Fruit fly (Drosophila melanogaster) whole organism, embryonic: ENCODE results near the gene asl.
A peak's percentile ranks its signal among the peaks of the same experiment; 100 is the strongest.

Experiments
- Ada2b ChIP-seq: fragments of 200-800 bp; sonication (Bioruptor generic); IDR thresholded peaks from 2 replicates; pipeline ENCODE4 v1.3.6; 2022; ENCODE audit warnings: missing biosample characterization, missing genetic modification characterization
- BEAF-32 ChIP-seq: fragments of 200-800 bp; sonication (Bioruptor generic); optimal IDR thresholded peaks from 3 replicates; lab custom pipeline; 2017; ENCODE audit warnings: missing biosample characterization, missing genetic modification characterization, mild to moderate bottlenecking, moderate library complexity, missing genetic modification reagents
- CG10147 ChIP-seq: fragments of 200-800 bp; sonication (Bioruptor generic); optimal IDR thresholded peaks from 2 replicates; lab custom pipeline; 2019; ENCODE audit warnings: missing biosample characterization, mild to moderate bottlenecking, missing genetic modification characterization, moderate library complexity
- CG10267 ChIP-seq: fragments of 200-800 bp; sonication (Bioruptor generic); optimal IDR thresholded peaks from 2 replicates; lab custom pipeline; 2018; ENCODE audit warnings: missing biosample characterization, mild to moderate bottlenecking, missing genetic modification characterization, moderate library complexity
- CG10321 ChIP-seq: fragments of 200-800 bp; sonication (Bioruptor generic); IDR thresholded peaks from 2 replicates; pipeline ENCODE4 v1.3.6; 2022; ENCODE audit warnings: missing biosample characterization, missing genetic modification characterization
- CG10431 ChIP-seq: fragments of 200-800 bp; sonication (Bioruptor generic); optimal IDR thresholded peaks from 3 replicates; lab custom pipeline; 2018; ENCODE audit warnings: missing biosample characterization, mild to moderate bottlenecking, missing genetic modification characterization
- CG10565 ChIP-seq: fragments of 200-800 bp; sonication (Bioruptor generic); optimal IDR thresholded peaks from 3 replicates; lab custom pipeline; 2016; ENCODE audit warnings: missing biosample characterization, mild to moderate bottlenecking, missing genetic modification characterization
- CG11093 ChIP-seq: fragments of 200-800 bp; sonication (Bioruptor generic); IDR thresholded peaks from 3 replicates; pipeline ENCODE4 v1.3.6; 2022; ENCODE audit warnings: missing biosample characterization, missing genetic modification characterization
- CG12659 ChIP-seq: fragments of 200-800 bp; sonication (Bioruptor generic); optimal IDR thresholded peaks from 3 replicates; lab custom pipeline; 2017; ENCODE audit warnings: mild to moderate bottlenecking, missing biosample characterization, missing genetic modification reagents, missing genetic modification characterization
- CG13123 ChIP-seq: fragments of 200-800 bp; sonication (Bioruptor generic); optimal IDR thresholded peaks from 2 replicates; lab custom pipeline; 2016; ENCODE audit warnings: missing biosample characterization, missing genetic modification characterization
- CG14965 ChIP-seq: fragments of 200-800 bp; sonication (Bioruptor generic); optimal IDR thresholded peaks from 2 replicates; lab custom pipeline; 2016; ENCODE audit warnings: missing biosample characterization, missing genetic modification characterization, borderline replicate concordance
- CG1602 ChIP-seq: fragments of 200-800 bp; sonication (Bioruptor generic); optimal IDR thresholded peaks from 3 replicates; lab custom pipeline; 2016; ENCODE audit warnings: missing biosample characterization, missing genetic modification characterization
- CG18599 ChIP-seq: fragments of 200-800 bp; sonication (Bioruptor generic); optimal IDR thresholded peaks from 3 replicates; lab custom pipeline; 2017; ENCODE audit warnings: missing biosample characterization, missing genetic modification characterization, mild to moderate bottlenecking, moderate library complexity, missing genetic modification reagents
- CG2202 ChIP-seq: fragments of 200-800 bp; sonication (Bioruptor generic); optimal IDR thresholded peaks from 2 replicates; lab custom pipeline; 2018; ENCODE audit warnings: missing biosample characterization, mild to moderate bottlenecking, missing genetic modification characterization
- CG31365 ChIP-seq: fragments of 200-800 bp; sonication (Bioruptor generic); optimal IDR thresholded peaks from 2 replicates; lab custom pipeline; 2018; ENCODE audit warnings: missing biosample characterization, mild to moderate bottlenecking, missing genetic modification characterization
- CG3847 ChIP-seq: fragments of 200-800 bp; sonication (Bioruptor generic); IDR thresholded peaks from 2 replicates; pipeline ENCODE4 v1.3.6; 2022; ENCODE audit warnings: missing biosample characterization, missing genetic modification characterization
- CG4328 ChIP-seq: fragments of 200-800 bp; sonication (Bioruptor generic); optimal IDR thresholded peaks from 3 replicates; lab custom pipeline; 2017; ENCODE audit warnings: missing biosample characterization, missing genetic modification reagents, missing genetic modification characterization
- CG6654 ChIP-seq: fragments of 200-800 bp; sonication (Bioruptor generic); optimal IDR thresholded peaks from 2 replicates; lab custom pipeline; 2017; ENCODE audit warnings: missing biosample characterization, mild to moderate bottlenecking, missing genetic modification characterization
- CG6765 ChIP-seq: fragments of 200-800 bp; sonication (Bioruptor generic); optimal IDR thresholded peaks from 3 replicates; lab custom pipeline; 2017; ENCODE audit warnings: missing biosample characterization, mild to moderate bottlenecking, missing genetic modification characterization
- CG7357 ChIP-seq: fragments of 200-800 bp; sonication (Bioruptor generic); IDR thresholded peaks from 3 replicates; pipeline ENCODE4 v1.3.6; 2022; ENCODE audit warnings: missing biosample characterization, missing genetic modification characterization
- CG7928 ChIP-seq: fragments of 200-800 bp; sonication (Bioruptor generic); optimal IDR thresholded peaks from 2 replicates; lab custom pipeline; 2017; ENCODE audit warnings: missing biosample characterization, mild to moderate bottlenecking, missing genetic modification characterization
- CG8089 ChIP-seq: fragments of 200-800 bp; sonication (Bioruptor generic); optimal IDR thresholded peaks from 3 replicates; lab custom pipeline; 2016; ENCODE audit warnings: missing biosample characterization, missing genetic modification characterization
- CG8924 ChIP-seq: fragments of 200-800 bp; optimal IDR thresholded peaks from 3 replicates; lab custom pipeline; 2019; ENCODE audit warnings: missing biosample characterization, mild to moderate bottlenecking, missing genetic modification characterization, moderate library complexity
- CG9215 ChIP-seq: fragments of 200-800 bp; sonication (Bioruptor generic); IDR thresholded peaks from 2 replicates; pipeline ENCODE4 v1.3.6; 2022; ENCODE audit warnings: missing biosample characterization, missing genetic modification characterization
- CG9876 ChIP-seq: fragments of 200-800 bp; sonication (Bioruptor generic); optimal IDR thresholded peaks from 2 replicates; lab custom pipeline; 2016; ENCODE audit warnings: missing biosample characterization, missing genetic modification characterization
- CkIIα-i1 ChIP-seq: fragments of 200-800 bp; sonication (Bioruptor generic); IDR thresholded peaks from 2 replicates; pipeline ENCODE4 v1.3.6; 2022; ENCODE audit warnings: missing biosample characterization, missing genetic modification characterization
- Hey ChIP-seq: fragments of 200-800 bp; sonication (Bioruptor generic); optimal IDR thresholded peaks from 3 replicates; lab custom pipeline; 2018; ENCODE audit warnings: missing biosample characterization, mild to moderate bottlenecking, missing genetic modification characterization
- Nf-YC ChIP-seq: fragments of 200-800 bp; optimal IDR thresholded peaks from 3 replicates; lab custom pipeline; 2019; ENCODE audit warnings: missing biosample characterization, mild to moderate bottlenecking, missing genetic modification characterization, moderate library complexity
- Optix ChIP-seq: fragments of 200-800 bp; sonication (Bioruptor generic); IDR thresholded peaks from 3 replicates; pipeline ENCODE4 v1.3.6; 2022; ENCODE audit warnings: missing biosample characterization, missing genetic modification characterization
- Taf1 ChIP-seq: fragments of 200-800 bp; sonication (Bioruptor generic); IDR thresholded peaks from 2 replicates; pipeline ENCODE4 v1.3.6; 2022; ENCODE audit warnings: missing biosample characterization, missing genetic modification characterization
- ab ChIP-seq: fragments of 200-800 bp; sonication (Bioruptor generic); optimal IDR thresholded peaks from 2 replicates; lab custom pipeline; 2016; ENCODE audit warnings: missing biosample characterization, missing genetic modification characterization
- ase ChIP-seq: fragments of 200-800 bp; sonication (Bioruptor generic); IDR thresholded peaks from 3 replicates; pipeline ENCODE4 v1.3.6; 2022; ENCODE audit warnings: missing biosample characterization, missing genetic modification characterization
- ato ChIP-seq: fragments of 200-800 bp; sonication (Bioruptor generic); IDR thresholded peaks from 2 replicates; pipeline ENCODE4 v1.3.6; 2022; ENCODE audit warnings: missing biosample characterization, missing genetic modification characterization; ENCODE audit not compliant: partially characterized antibody
- bowl ChIP-seq: fragments of 200-800 bp; sonication (Bioruptor generic); IDR thresholded peaks from 2 replicates; pipeline ENCODE4 v1.3.6; 2022; ENCODE audit warnings: missing biosample characterization, missing genetic modification characterization
- cas ChIP-seq: fragments of 200-800 bp; sonication (Bioruptor generic); IDR thresholded peaks from 2 replicates; pipeline ENCODE4 v1.3.6; 2022; ENCODE audit warnings: missing biosample characterization, missing genetic modification characterization
- dan ChIP-seq: fragments of 200-800 bp; sonication (Bioruptor generic); IDR thresholded peaks from 2 replicates; pipeline ENCODE4 v1.3.6; 2022; ENCODE audit warnings: missing biosample characterization, missing genetic modification characterization
- en ChIP-seq: fragments of 200-800 bp; sonication (Bioruptor generic); optimal IDR thresholded peaks from 2 replicates; lab custom pipeline; 2016; ENCODE audit warnings: missing biosample characterization, missing genetic modification characterization
- eve ChIP-seq, 2 experiments: fragments of >200 bp; optimal IDR thresholded peaks; 2 replicates each; lab custom pipeline; 2017; ENCODE audit warnings: missing biosample characterization in 2 of 2, missing genetic modification characterization in 2 of 2
- ewg ChIP-seq: fragments of 200-800 bp; sonication (Bioruptor generic); optimal IDR thresholded peaks from 3 replicates; lab custom pipeline; 2017; ENCODE audit warnings: mild to moderate bottlenecking, missing biosample characterization, missing genetic modification reagents, missing genetic modification characterization
- gsb ChIP-seq: fragments of 200-800 bp; sonication (Bioruptor generic); IDR thresholded peaks from 2 replicates; pipeline ENCODE4 v1.3.6; 2022; ENCODE audit warnings: missing biosample characterization, missing genetic modification characterization
- h ChIP-seq: fragments of >200 bp; optimal IDR thresholded peaks from 2 replicates; lab custom pipeline; 2017
- hb ChIP-seq: fragments of 200-800 bp; sonication (Bioruptor generic); IDR thresholded peaks from 3 replicates; pipeline ENCODE4 v1.3.6; 2022; ENCODE audit warnings: missing biosample characterization, missing genetic modification characterization; ENCODE audit not compliant: partially characterized antibody
- insv ChIP-seq, 2 experiments: fragments of 200-800 bp; sonication (Bioruptor generic); optimal IDR thresholded peaks; 3 replicates each; lab custom pipeline; 2016 to 2018; ENCODE audit warnings: missing biosample characterization in 2 of 2, missing genetic modification characterization in 2 of 2
- jigr1 ChIP-seq: fragments of 200-800 bp; sonication (Bioruptor generic); IDR thresholded peaks from 3 replicates; pipeline ENCODE4 v1.3.6; 2022; ENCODE audit warnings: missing biosample characterization, missing genetic modification characterization
- nau ChIP-seq: fragments of 200-800 bp; sonication (Bioruptor generic); optimal IDR thresholded peaks from 3 replicates; lab custom pipeline; 2017; ENCODE audit warnings: missing biosample characterization, mild to moderate bottlenecking, missing genetic modification characterization, missing genetic modification reagents
- oc ChIP-seq: fragments of 200-800 bp; sonication (Bioruptor generic); optimal IDR thresholded peaks from 2 replicates; lab custom pipeline; 2018; ENCODE audit warnings: missing biosample characterization, mild to moderate bottlenecking, missing genetic modification characterization, moderate library complexity
- slou ChIP-seq: fragments of 200-800 bp; sonication (Bioruptor generic); optimal IDR thresholded peaks from 3 replicates; lab custom pipeline; 2016; ENCODE audit warnings: missing biosample characterization, missing genetic modification characterization
- slp2 ChIP-seq: fragments of 200-800 bp; sonication (Bioruptor generic); optimal IDR thresholded peaks from 2 replicates; lab custom pipeline; 2016; ENCODE audit warnings: missing biosample characterization, missing genetic modification characterization
- sug ChIP-seq: fragments of 200-800 bp; optimal IDR thresholded peaks from 2 replicates; lab custom pipeline; 2019; ENCODE audit warnings: missing biosample characterization, mild to moderate bottlenecking, missing genetic modification characterization, moderate library complexity
- twi ChIP-seq: fragments of 200-800 bp; optimal IDR thresholded peaks from 2 replicates; lab custom pipeline; 2019; ENCODE audit warnings: missing biosample characterization, mild to moderate bottlenecking, missing genetic modification characterization, moderate library complexity
- zen ChIP-seq: fragments of 200-800 bp; sonication (Bioruptor generic); optimal IDR thresholded peaks from 3 replicates; lab custom pipeline; 2018; ENCODE audit warnings: missing biosample characterization, mild to moderate bottlenecking, missing genetic modification characterization, moderate library complexity

The asl gene

DNA sequence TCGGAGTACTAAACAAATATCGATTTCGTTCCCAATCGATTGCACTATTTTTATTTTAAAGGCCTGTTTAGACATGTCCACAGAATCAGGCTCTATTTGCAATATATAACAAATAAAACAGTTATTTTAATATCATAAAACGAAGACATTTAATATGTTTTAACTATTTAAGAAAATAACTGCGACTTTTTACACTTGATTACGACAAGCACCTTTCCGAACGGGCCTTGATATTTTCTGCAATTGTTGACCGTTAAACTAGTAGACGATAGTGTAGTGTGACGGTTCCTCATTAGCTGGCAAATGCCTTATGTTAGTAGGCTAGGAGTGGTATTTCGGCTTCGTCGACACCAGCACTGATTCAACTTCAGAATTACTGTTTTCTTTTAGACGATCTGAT is 37.8 kb downstream of the asl start, which contains the start of the genes CG2931 and Rheb (continued):
- TF ChIP-seq CG8089 (GFP tag; lab: Kevin White, UChicago) (peak; percentile 4), CG10267 (tag; lab: Kevin White, UChicago) (peak; percentile 80), CG10147 (GFP tag; lab: Kevin White, UChicago) (peak; percentile 23), bowl (GFP tag; lab: Robert Waterston, UW) (no peak), Optix (GFP tag; lab: Robert Waterston, UW) (peak; percentile 39; the same call in 1 of the 3 replicates), BEAF-32 (GFP tag; lab: Kevin White, UChicago) (peak; percentile 91), CG13123 (GFP tag; lab: Kevin White, UChicago) (peak; percentile 48), Hey (tag; lab: Kevin White, UChicago) (no peak), ab (GFP tag; lab: Kevin White, UChicago) (no peak), insv (GFP tag; optimal IDR thresholded peaks at IDR 0.05; lab: Kevin White, UChicago) (peak in 1 of 2 experiments; percentile 59), ato (GFP tag; lab: Robert Waterston, UW) (no peak), dan (no peak), zen (tag; lab: Kevin White, UChicago) (peak; percentile 62), Nf-YC (tag; lab: Kevin White, UChicago) (peak; percentile 61), eve (GFP tag; optimal IDR thresholded peaks at IDR 0.05; lab: Kevin White, UChicago) (no peak), CG9215 (GFP tag; lab: Robert Waterston, UW) (peak; percentile 52), CG1602 (GFP tag; lab: Kevin White, UChicago) (peak; percentile 68), CG10565 (no peak), CG31365 (tag; lab: Kevin White, UChicago) (no peak), slp2 (GFP tag; lab: Kevin White, UChicago) (peak; percentile 14), gsb (no peak), jigr1 (GFP tag; lab: Robert Waterston, UW) (no peak), ewg (GFP tag; lab: Kevin White, UChicago) (peak; percentile 45), ase (GFP tag; lab: Robert Waterston, UW) (peak; percentile 47; the same call in 2 of the 3 replicates), CG4328 (GFP tag; lab: Kevin White, UChicago) (no peak), oc (tag; lab: Kevin White, UChicago) (no peak), slou (GFP tag; lab: Kevin White, UChicago) (peak; percentile 62), CG14965 (no peak), nau (GFP tag; lab: Kevin White, UChicago) (peak; percentile 6), CkIIα-i1 (no peak), CG6654 (GFP tag; lab: Kevin White, UChicago) (no peak), hb (peak; percentile 59; the same call in 2 of the 3 replicates), CG10431 (GFP tag; lab: Kevin White, UChicago) (peak; percentile 16), CG11093 (GFP tag; lab: Robert Waterston, UW) (no peak), sug (tag; lab: Kevin White, UChicago) (peak; percentile 63), CG7357 (peak; percentile 74), h (lab: Kevin White, UChicago) (no peak), CG6765 (peak; percentile 33), twi (peak; percentile 34), Ada2b (GFP tag; lab: Robert Waterston, UW) (peak; percentile 74), CG3847 (GFP tag; lab: Robert Waterston, UW) (peak; percentile 78), CG10321 (GFP tag; lab: Robert Waterston, UW) (no peak), CG9876 (GFP tag; lab: Kevin White, UChicago) (no peak), Taf1 (no peak), CG2202 (tag; lab: Kevin White, UChicago) (no peak), CG18599 (peak; percentile 37), CG8924 (peak; percentile 72), en (GFP tag; lab: Kevin White, UChicago) (peak; percentile 2), CG7928 (GFP tag; lab: Kevin White, UChicago) (peak; percentile 15), cas (GFP tag; lab: Robert Waterston, UW) (peak; percentile 48; the same call in 1 of the 2 replicates), CG12659 (GFP tag; lab: Kevin White, UChicago) (peak; percentile 88)
